Worm (Caenorhabditis elegans) whole organism, L4 larva: ENCODE data around the gene srxa-10.

ENCODE experiments used
- D1046.2 ChIP-seq: fragments of 200-800 bp; sonication (Bioruptor generic); IDR thresholded peaks from 2 replicates; pipeline ENCODE4 v1.3.6; 2022; ENCODE audit warnings: missing genetic modification characterization, missing compliant biosample characterization
- F26F4.8 ChIP-seq: fragments of 200-800 bp; sonication (Bioruptor generic); conservative IDR thresholded peaks from 2 replicates; pipeline ENCODE4 v1.3.6; 2022; ENCODE audit warnings: missing genetic modification characterization, missing compliant biosample characterization
- F44E2.7 ChIP-seq: fragments of 200-800 bp; sonication (Bioruptor generic); IDR thresholded peaks from 2 replicates; pipeline ENCODE4 v2.1.2; 2022; ENCODE audit warnings: missing genetic modification characterization, missing compliant biosample characterization
- F49E8.2 ChIP-seq: sonication (generic microtip); optimal IDR thresholded peaks from 2 replicates; lab custom pipeline; 2016; ENCODE audit warnings: missing compliant biosample characterization, mild to moderate bottlenecking, missing genetic modification characterization, borderline replicate concordance
- T20F7.1 ChIP-seq: fragments of 200-800 bp; sonication (Bioruptor generic); optimal IDR thresholded peaks from 2 replicates; lab custom pipeline; 2018; ENCODE audit warnings: mild to moderate bottlenecking, missing genetic modification characterization, missing compliant biosample characterization
- T26A8.4 ChIP-seq: fragments of 200-800 bp; sonication (Bioruptor generic); IDR thresholded peaks from 2 replicates; pipeline ENCODE4 v1.3.6; 2022; ENCODE audit warnings: missing genetic modification characterization, missing compliant biosample characterization
- Y105C5A.15 ChIP-seq: fragments of 200-800 bp; sonication (Bioruptor generic); IDR thresholded peaks from 2 replicates; pipeline ENCODE4 v1.3.6; 2022; ENCODE audit warnings: missing genetic modification characterization, missing compliant biosample characterization
- Y48G9A.11 ChIP-seq: fragments of 200-800 bp; sonication (Bioruptor generic); IDR thresholded peaks from 2 replicates; pipeline ENCODE4 v1.3.6; 2022; ENCODE audit warnings: missing genetic modification reagents, missing genetic modification characterization, missing compliant biosample characterization
- Y75B8A.6 ChIP-seq: fragments of 200-800 bp; sonication (Bioruptor generic); IDR thresholded peaks from 2 replicates; pipeline ENCODE4 v1.3.6; 2022; ENCODE audit warnings: missing genetic modification reagents, missing genetic modification characterization, missing compliant biosample characterization
- ZK337.2 ChIP-seq: fragments of 200-800 bp; sonication (Bioruptor generic); IDR thresholded peaks from 2 replicates; pipeline ENCODE4 v1.3.6; 2022; ENCODE audit warnings: missing genetic modification reagents, missing genetic modification characterization, missing compliant biosample characterization
- aha-1 ChIP-seq: fragments of 150-350 bp; peaks from one replicate; lab custom pipeline; 2014; ENCODE audit warnings: missing biosample characterization, missing genetic modification characterization
- ceh-44 ChIP-seq: fragments of 200-800 bp; sonication (Bioruptor generic); IDR thresholded peaks from 2 replicates; pipeline ENCODE4 v1.3.6; 2022; ENCODE audit warnings: missing genetic modification reagents, missing genetic modification characterization, missing compliant biosample characterization
- ceh-62 ChIP-seq: sonication (generic microtip); optimal IDR thresholded peaks from 2 replicates; lab custom pipeline; 2017; ENCODE audit warnings: missing biosample characterization, missing genetic modification characterization
- ceh-82 ChIP-seq: sonication (generic microtip); optimal IDR thresholded peaks from 2 replicates; lab custom pipeline; 2017; ENCODE audit warnings: missing biosample characterization, missing genetic modification characterization
- ces-1 ChIP-seq: fragments of 150-350 bp; sonication (generic microtip); optimal IDR thresholded peaks from 4 replicates; lab custom pipeline; 2014; ENCODE audit warnings: missing biosample characterization, missing genetic modification reagents, missing genetic modification characterization
- ctbp-1 ChIP-seq: fragments of 200-800 bp; sonication (Bioruptor generic); IDR thresholded peaks from 2 replicates; pipeline ENCODE4 v1.3.6; 2022; ENCODE audit warnings: missing genetic modification reagents, missing genetic modification characterization, missing compliant biosample characterization
- daf-8 ChIP-seq: fragments of 200-800 bp; sonication (Bioruptor generic); IDR thresholded peaks from 2 replicates; pipeline ENCODE4 v1.3.6; 2022; ENCODE audit warnings: missing genetic modification characterization, missing compliant biosample characterization
- dmd-8 ChIP-seq: fragments of 200-800 bp; sonication (Bioruptor generic); IDR thresholded peaks from 2 replicates; pipeline ENCODE4 v1.3.6; 2022; ENCODE audit warnings: missing genetic modification characterization, missing compliant biosample characterization
- dpl-1 ChIP-seq: fragments of 150-350 bp; optimal IDR thresholded peaks from 2 replicates; lab custom pipeline; 2014; ENCODE audit warnings: missing biosample characterization, missing genetic modification reagents, missing genetic modification characterization
- egl-27 ChIP-seq: sonication (generic microtip); optimal IDR thresholded peaks from 3 replicates; lab custom pipeline; 2017; ENCODE audit warnings: missing biosample characterization, missing genetic modification reagents, missing genetic modification characterization
- egl-43 ChIP-seq: fragments of 200-800 bp; sonication (Bioruptor generic); IDR thresholded peaks from 2 replicates; pipeline ENCODE4 v1.3.6; 2022; ENCODE audit warnings: missing genetic modification reagents, missing genetic modification characterization, missing compliant biosample characterization
- fkh-10 ChIP-seq: fragments of 150-350 bp; optimal IDR thresholded peaks from 2 replicates; lab custom pipeline; 2014; ENCODE audit warnings: missing biosample characterization, missing genetic modification reagents, missing genetic modification characterization
- hif-1 ChIP-seq, 2 experiments: sonication (generic microtip); optimal IDR thresholded peaks; 2 replicates each; lab custom pipeline; 2016 to 2017; ENCODE audit warnings: missing compliant biosample characterization in 2 of 2, missing genetic modification characterization in 2 of 2, missing genetic modification reagents in 2 of 2, missing genotype in 2 of 2, mild to moderate bottlenecking in 1 of 2
- hlh-30 ChIP-seq: sonication (generic microtip); optimal IDR thresholded peaks from 2 replicates; lab custom pipeline; 2017; ENCODE audit warnings: antibody characterized with exemption, mild to moderate bottlenecking, missing genetic modification characterization, missing compliant biosample characterization; ENCODE audit not compliant: insufficient read depth
- lim-7 ChIP-seq: fragments of 200-800 bp; sonication (Bioruptor generic); IDR thresholded peaks from 2 replicates; pipeline ENCODE4 v1.3.6; 2022; ENCODE audit warnings: missing genetic modification characterization, missing compliant biosample characterization
- lin-15B ChIP-seq: fragments of 150-350 bp; sonication (generic microtip); optimal IDR thresholded peaks from 3 replicates; lab custom pipeline; 2014; ENCODE audit warnings: missing biosample characterization, missing genetic modification characterization
- lin-29 ChIP-seq: fragments of 200-800 bp; sonication (Bioruptor generic); IDR thresholded peaks from 2 replicates; pipeline ENCODE4 v1.3.6; 2022; ENCODE audit warnings: missing genetic modification reagents, missing genetic modification characterization, missing compliant biosample characterization
- lir-3 ChIP-seq: sonication (generic microtip); optimal IDR thresholded peaks from 2 replicates; lab custom pipeline; 2016; ENCODE audit warnings: mild to moderate bottlenecking, missing genetic modification characterization, missing compliant biosample characterization
- madf-9 ChIP-seq: fragments of 200-800 bp; sonication (Bioruptor generic); conservative IDR thresholded peaks from 2 replicates; pipeline ENCODE4 v1.3.6; 2022; ENCODE audit warnings: missing genetic modification reagents, missing genetic modification characterization, missing compliant biosample characterization
- mdt-29 ChIP-seq: fragments of 200-800 bp; sonication (Bioruptor generic); IDR thresholded peaks from 2 replicates; pipeline ENCODE4 v1.3.6; 2022; ENCODE audit warnings: missing genetic modification reagents, missing genetic modification characterization, missing compliant biosample characterization
- nhr-102 ChIP-seq: sonication (generic microtip); optimal IDR thresholded peaks from 2 replicates; lab custom pipeline; 2016; ENCODE audit warnings: mild to moderate bottlenecking, missing genetic modification characterization, moderate library complexity, missing compliant biosample characterization
- nhr-11 ChIP-seq: fragments of 150-350 bp; optimal IDR thresholded peaks from 2 replicates; lab custom pipeline; 2014; ENCODE audit warnings: missing biosample characterization, missing genetic modification characterization
- nhr-111 ChIP-seq: fragments of 200-800 bp; sonication (Bioruptor generic); optimal IDR thresholded peaks from 2 replicates; lab custom pipeline; 2018; ENCODE audit warnings: mild to moderate bottlenecking, missing genetic modification characterization, missing compliant biosample characterization
- nhr-237 ChIP-seq: sonication (generic microtip); optimal IDR thresholded peaks from 2 replicates; lab custom pipeline; 2017; ENCODE audit warnings: missing biosample characterization, missing genetic modification characterization
- nhr-42 ChIP-seq: fragments of 200-800 bp; sonication (Bioruptor generic); IDR thresholded peaks from 2 replicates; pipeline ENCODE4 v1.3.6; 2022; ENCODE audit warnings: missing genetic modification characterization, missing compliant biosample characterization
- nhr-48 ChIP-seq: sonication (generic microtip); optimal IDR thresholded peaks from 2 replicates; lab custom pipeline; 2016; ENCODE audit warnings: mild to moderate bottlenecking, missing genetic modification characterization, missing compliant biosample characterization
- php-3 ChIP-seq: fragments of 200-800 bp; sonication (Bioruptor generic); IDR thresholded peaks from 2 replicates; pipeline ENCODE4 v1.3.6; 2022; ENCODE audit warnings: missing genetic modification reagents, missing genetic modification characterization, missing compliant biosample characterization
- rbr-2 ChIP-seq: sonication (generic microtip); optimal IDR thresholded peaks from 2 replicates; lab custom pipeline; 2016; ENCODE audit warnings: missing genotype, missing genetic modification characterization, missing compliant biosample characterization
- saeg-2 ChIP-seq: fragments of 200-800 bp; sonication (Bioruptor generic); IDR thresholded peaks from 2 replicates; pipeline ENCODE4 v1.3.6; 2022; ENCODE audit warnings: missing genetic modification reagents, missing genetic modification characterization, missing compliant biosample characterization
- skn-1 ChIP-seq: fragments of 150-350 bp; optimal IDR thresholded peaks from 2 replicates; lab custom pipeline; 2014; ENCODE audit warnings: missing biosample characterization, missing genetic modification characterization
- snpc-4 ChIP-seq: fragments of 150-350 bp; optimal IDR thresholded peaks from 2 replicates; lab custom pipeline; 2014; ENCODE audit warnings: missing biosample characterization, missing genetic modification characterization
- spr-3 ChIP-seq: fragments of 200-800 bp; sonication (Bioruptor generic); optimal IDR thresholded peaks from 2 replicates; lab custom pipeline; 2018; ENCODE audit warnings: mild to moderate bottlenecking, missing genetic modification characterization, missing compliant biosample characterization
- tra-1 ChIP-seq: fragments of 200-800 bp; sonication (Bioruptor generic); IDR thresholded peaks from 2 replicates; pipeline ENCODE4 v1.3.6; 2022; ENCODE audit warnings: missing genetic modification reagents, missing genetic modification characterization, missing compliant biosample characterization
- unc-130 ChIP-seq: sonication (generic microtip); optimal IDR thresholded peaks from 2 replicates; lab custom pipeline; 2016; ENCODE audit warnings: missing genetic modification reagents, missing genetic modification characterization, missing compliant biosample characterization
- unc-62 ChIP-seq, 3 experiments: fragments of 150-350 bp in 1 of 3; sonication (generic microtip); optimal IDR thresholded peaks in 2 of 3; peaks in 1 of 3; 1 replicate in 1 of 3; 2 replicates in 2 of 3; lab custom pipeline; 2014 to 2017; ENCODE audit warnings: missing biosample characterization in 3 of 3, missing genetic modification characterization in 3 of 3, missing genetic modification reagents in 3 of 3, missing genotype in 1 of 3
- zag-1 ChIP-seq: fragments of 150-350 bp; optimal IDR thresholded peaks from 2 replicates; lab custom pipeline; 2014; ENCODE audit warnings: missing biosample characterization, missing genetic modification characterization
- zfp-3 ChIP-seq: fragments of 200-800 bp; sonication (Bioruptor generic); conservative IDR thresholded peaks from 2 replicates; pipeline ENCODE4 v1.3.6; 2022; ENCODE audit warnings: missing genetic modification reagents, missing genetic modification characterization, missing compliant biosample characterization
- zip-11 ChIP-seq: fragments of 200-800 bp; sonication (Bioruptor generic); IDR thresholded peaks from 2 replicates; pipeline ENCODE4 v1.3.6; 2022; ENCODE audit warnings: missing genetic modification characterization, missing compliant biosample characterization

Gene srxa-10

DNA sequence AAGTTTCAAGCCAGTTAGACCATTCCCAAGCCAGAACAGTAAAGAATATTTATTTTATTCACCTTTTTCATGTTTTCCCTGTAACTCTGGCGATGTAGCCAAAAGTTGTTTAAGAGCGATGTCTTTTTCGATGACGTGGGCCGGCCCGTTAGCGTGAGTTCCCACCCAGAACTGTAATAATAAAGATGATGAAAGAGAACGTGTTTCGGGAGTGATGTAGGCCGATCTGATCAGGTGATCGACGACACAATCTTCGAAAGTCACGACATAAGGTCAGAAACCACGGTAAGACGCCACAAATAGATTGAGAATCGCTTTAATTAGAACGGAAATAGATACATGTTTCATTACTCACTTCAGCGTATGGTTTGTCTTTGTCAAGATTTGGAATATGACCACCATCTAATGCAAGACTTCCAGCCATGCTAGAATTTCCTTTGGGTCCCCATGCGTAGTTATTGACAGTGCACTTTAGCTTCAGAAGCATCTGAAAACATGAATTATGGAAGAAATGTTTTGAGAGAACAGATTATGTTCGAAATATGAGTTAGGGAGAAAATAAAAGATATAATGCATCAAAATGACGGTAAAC, 10.7 kb upstream of the srxa-10 start, which contains the start of gene ZK632.4:
Gene ZK632.4 (minus strand): TSS at position 487 of the 592 bp plus-strand sequence.
- TF ChIP-seq unc-62 (GFP tag; optimal IDR thresholded peaks at IDR 0.05 in 1 of 2; lab: Kevin White, UChicago) (peak in 1 of 2 experiments; percentile 92), unc-62 (tag; optimal IDR thresholded peaks at IDR 0.05; lab: Kevin White, UChicago) (no peak), T26A8.4 (GFP tag; lab: Robert Waterston, UW) (no peak), tra-1 (GFP tag; lab: Robert Waterston, UW) (peak; percentile 34; the same call in 1 of the 2 replicates), F49E8.2 (tag; lab: Kevin White, UChicago) (no peak)

DNA sequence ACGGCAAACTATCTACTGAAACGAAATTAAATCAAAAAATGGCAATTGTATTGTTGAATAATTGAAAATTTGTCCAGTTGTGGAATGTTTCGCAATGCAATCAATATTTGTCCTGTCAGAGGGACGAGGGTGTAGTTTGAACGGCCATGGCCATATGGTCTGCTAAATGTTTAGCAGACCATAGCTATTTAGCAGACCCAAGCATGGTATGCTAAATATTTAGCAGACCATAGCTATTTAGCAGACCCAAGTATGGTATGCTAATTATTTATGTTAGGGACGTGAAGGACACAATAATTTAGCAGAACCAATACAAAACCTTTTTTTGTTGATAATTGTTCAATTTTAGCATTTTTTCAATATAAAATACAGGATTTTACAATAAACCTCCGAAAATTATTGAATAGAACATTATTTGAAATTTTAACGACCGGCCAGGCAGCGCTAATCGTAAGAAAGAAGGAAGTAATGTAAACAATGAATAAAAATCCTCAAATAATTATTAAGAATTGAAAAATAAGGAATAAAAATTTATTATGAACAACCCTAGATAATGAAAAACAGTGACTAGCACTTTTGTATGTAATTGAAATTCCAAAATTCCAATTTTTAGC, 8.8 kb upstream of the srxa-10 start, which contains the start of gene riok-3:
Gene riok-3 (minus strand): TSS at position 15 of the 614 bp plus-strand sequence.
- TF ChIP-seq Y75B8A.6 (GFP tag; lab: Robert Waterston, UW) (no peak), nhr-102 (tag; lab: Kevin White, UChicago) (peak; percentile 35), T20F7.1 (GFP tag; lab: Kevin White, UChicago) (peak; percentile 40), zag-1 (no peak), unc-130 (GFP tag; lab: Kevin White, UChicago) (no peak), nhr-48 (tag; lab: Kevin White, UChicago) (no peak), mdt-29 (GFP tag; lab: Robert Waterston, UW) (0 out of 2 replicates have a peak, but pooled peaks have one; percentile 8), nhr-237 (tag; lab: Kevin White, UChicago) (no peak), saeg-2 (GFP tag; lab: Robert Waterston, UW) (no peak), hlh-30 (tag; lab: Kevin White, UChicago) (no peak), F44E2.7 (GFP tag; lab: Robert Waterston, UW) (no peak), ceh-82 (tag; lab: Kevin White, UChicago) (no peak), D1046.2 (no peak), nhr-111 (GFP tag; lab: Kevin White, UChicago) (no peak), egl-43 (no peak), T26A8.4 (GFP tag; lab: Robert Waterston, UW) (peak; percentile 78), aha-1 (tag; lab: Kevin White, UChicago) (no peak), lim-7 (no peak), lir-3 (tag; lab: Kevin White, UChicago) (no peak), ceh-44 (no peak), php-3 (GFP tag; lab: Robert Waterston, UW) (peak; percentile 55; the same call in 1 of the 2 replicates), tra-1 (GFP tag; lab: Robert Waterston, UW) (no peak), Y48G9A.11 (GFP tag; lab: Robert Waterston, UW) (no peak), lin-15B (tag; lab: Kevin White, UChicago) (no peak), F26F4.8 (GFP tag; lab: Robert Waterston, UW) (no peak), dmd-8 (no peak), nhr-42 (GFP tag; lab: Robert Waterston, UW) (no peak), lin-29 (GFP tag; lab: Robert Waterston, UW) (no peak), dpl-1 (GFP tag; lab: Kevin White, UChicago) (no peak), Y105C5A.15 (GFP tag; lab: Robert Waterston, UW) (no peak), egl-27 (tag; lab: Kevin White, UChicago) (no peak), ceh-62 (tag; lab: Kevin White, UChicago) (no peak), daf-8 (GFP tag; lab: Robert Waterston, UW) (no peak), ZK337.2 (no peak), nhr-11 (tag; lab: Kevin White, UChicago) (no peak), spr-3 (GFP tag; lab: Kevin White, UChicago) (no peak), snpc-4 (tag; lab: Kevin White, UChicago) (no peak), skn-1 (tag; lab: Kevin White, UChicago) (no peak), madf-9 (GFP tag; lab: Robert Waterston, UW) (no peak), rbr-2 (tag; lab: Kevin White, UChicago) (no peak), zip-11 (no peak), hif-1 (tag; optimal IDR thresholded peaks at IDR 0.05; lab: Kevin White, UChicago) (no peak), ces-1 (GFP tag; lab: Kevin White, UChicago) (no peak), ctbp-1 (GFP tag; lab: Robert Waterston, UW) (no peak), zfp-3 (GFP tag; lab: Robert Waterston, UW) (peak; percentile 77), fkh-10 (GFP tag; lab: Kevin White, UChicago) (no peak)
